Fruit fly (Drosophila melanogaster) whole organism, adult: ENCODE results near the gene Dyro.

Source experiments
- CG11617 ChIP-seq: fragments of 200-800 bp; sonication (Bioruptor generic); optimal IDR thresholded peaks from 2 replicates; lab custom pipeline; 2017; ENCODE audit warnings: mild to moderate bottlenecking, missing biosample characterization, missing genetic modification reagents, missing genetic modification characterization
- CG12768 ChIP-seq: fragments of 200-800 bp; sonication (Bioruptor generic); optimal IDR thresholded peaks from 2 replicates; lab custom pipeline; 2017; ENCODE audit warnings: missing biosample characterization, missing genetic modification characterization, mild to moderate bottlenecking, moderate library complexity, missing genetic modification reagents
- CG14711 ChIP-seq: fragments of 200-800 bp; sonication (Bioruptor generic); optimal IDR thresholded peaks from 2 replicates; lab custom pipeline; 2018; ENCODE audit warnings: missing biosample characterization, mild to moderate bottlenecking, missing genetic modification characterization, moderate library complexity
- CG1620 ChIP-seq: fragments of 200-800 bp; sonication (Bioruptor generic); optimal IDR thresholded peaks from 2 replicates; lab custom pipeline; 2016; ENCODE audit warnings: missing biosample characterization, missing genetic modification characterization
- CG33017 ChIP-seq: fragments of 200-800 bp; sonication (Bioruptor generic); optimal IDR thresholded peaks from 2 replicates; lab custom pipeline; 2018; ENCODE audit warnings: missing biosample characterization, mild to moderate bottlenecking, missing genetic modification characterization, moderate library complexity
- CG5204 ChIP-seq: fragments of 200-800 bp; sonication (Bioruptor generic); optimal IDR thresholded peaks from 2 replicates; lab custom pipeline; 2016; ENCODE audit warnings: missing biosample characterization, missing genetic modification characterization
- CG7045 ChIP-seq: fragments of 200-800 bp; sonication (Bioruptor generic); optimal IDR thresholded peaks from 2 replicates; lab custom pipeline; 2017; ENCODE audit warnings: missing biosample characterization, mild to moderate bottlenecking, missing genetic modification characterization
- CG7101 ChIP-seq: fragments of 200-800 bp; sonication (Bioruptor generic); optimal IDR thresholded peaks from 2 replicates; lab custom pipeline; 2018; ENCODE audit warnings: missing biosample characterization, mild to moderate bottlenecking, missing genetic modification characterization, moderate library complexity
- Clk ChIP-seq: fragments of 200-800 bp; sonication (Bioruptor generic); optimal IDR thresholded peaks from 2 replicates; lab custom pipeline; 2017; ENCODE audit warnings: missing biosample characterization, missing genetic modification characterization
- Crg-1 ChIP-seq: fragments of 200-800 bp; sonication (Bioruptor generic); optimal IDR thresholded peaks from 2 replicates; lab custom pipeline; 2016; ENCODE audit warnings: missing biosample characterization, missing genetic modification characterization
- Hr96 ChIP-seq: fragments of 200-800 bp; sonication (Bioruptor generic); optimal IDR thresholded peaks from 2 replicates; lab custom pipeline; 2016; ENCODE audit warnings: missing biosample characterization, missing genetic modification characterization
- Mnt ChIP-seq: fragments of 200-800 bp; sonication (Bioruptor generic); optimal IDR thresholded peaks from 2 replicates; lab custom pipeline; 2016; ENCODE audit warnings: missing biosample characterization, mild to moderate bottlenecking, missing genetic modification characterization
- bab1 ChIP-seq: fragments of 200-800 bp; sonication (Bioruptor generic); optimal IDR thresholded peaks from 3 replicates; lab custom pipeline; 2019; ENCODE audit warnings: missing biosample characterization, mild to moderate bottlenecking, missing genetic modification characterization, moderate library complexity
- cic ChIP-seq: fragments of 200-800 bp; sonication (Bioruptor generic); optimal IDR thresholded peaks from 2 replicates; lab custom pipeline; 2017; ENCODE audit warnings: missing biosample characterization, mild to moderate bottlenecking, missing genetic modification characterization, moderate library complexity
- cnc ChIP-seq, 2 experiments: fragments of >200 bp; optimal IDR thresholded peaks; 2 replicates each; lab custom pipeline; 2017
- kay ChIP-seq: fragments of 200-800 bp; sonication (Bioruptor generic); peaks from one replicate; lab custom pipeline; 2016; ENCODE audit warnings: missing biosample characterization, missing genetic modification characterization, borderline replicate concordance
- ovo ChIP-seq: fragments of 200-800 bp; sonication (Bioruptor generic); optimal IDR thresholded peaks from 2 replicates; lab custom pipeline; 2016; ENCODE audit warnings: missing biosample characterization, missing genetic modification characterization
- pad ChIP-seq: fragments of 200-800 bp; sonication (Bioruptor generic); optimal IDR thresholded peaks from 3 replicates; lab custom pipeline; 2017; ENCODE audit warnings: missing biosample characterization, missing genetic modification characterization, mild to moderate bottlenecking, moderate library complexity, missing genetic modification reagents
- tj ChIP-seq: fragments of 200-800 bp; sonication (Bioruptor generic); optimal IDR thresholded peaks from 3 replicates; lab custom pipeline; 2017; ENCODE audit warnings: missing biosample characterization, mild to moderate bottlenecking, missing genetic modification characterization, moderate library complexity
- toe ChIP-seq: fragments of 200-800 bp; sonication (Bioruptor generic); optimal IDR thresholded peaks from 2 replicates; lab custom pipeline; 2016; ENCODE audit warnings: missing biosample characterization, missing genetic modification characterization

Dyro gene

dm6 chr3L:11263985-11264384 lies 31.7 kb downstream of the Dyro start:
- peak; percentile 97 for TF ChIP-seq tj (GFP tag; lab: Kevin White, UChicago)
- TF ChIP-seq CG12768 (GFP tag; lab: Kevin White, UChicago) = peak; percentile 61
- TF ChIP-seq Hr96 (GFP tag; lab: Kevin White, UChicago) = no peak
- no peak for TF ChIP-seq CG14711 (tag; lab: Kevin White, UChicago)
- TF ChIP-seq Clk (GFP tag; lab: Kevin White, UChicago) = no peak
- peak; percentile 54 for TF ChIP-seq kay (GFP tag; lab: Kevin White, UChicago)
- TF ChIP-seq CG33017 = peak; percentile 11

dm6 chr3L:11262159-11262558 lies 33.6 kb downstream of the Dyro start:
- TF ChIP-seq CG12768 (GFP tag; lab: Kevin White, UChicago) (no peak), kay (GFP tag; lab: Kevin White, UChicago) (peak; percentile 76), pad (GFP tag; lab: Kevin White, UChicago) (no peak), CG7045 (GFP tag; lab: Kevin White, UChicago) (no peak), Crg-1 (GFP tag; lab: Kevin White, UChicago) (no peak), Hr96 (GFP tag; lab: Kevin White, UChicago) (no peak)

dm6 chr3L:11261456-11262082 lies 34.1 kb downstream of the Dyro start:
- TF ChIP-seq Hr96 (GFP tag; lab: Kevin White, UChicago) = no peak
- peak; percentile 96 for TF ChIP-seq bab1 (GFP tag; lab: Kevin White, UChicago)
- peak; percentile 86 for TF ChIP-seq CG33017
- TF ChIP-seq CG1620 = peak; percentile 18
- TF ChIP-seq Clk (GFP tag; lab: Kevin White, UChicago) = no peak
- TF ChIP-seq cnc (optimal IDR thresholded peaks at IDR 0.05; lab: Kevin White, UChicago) = no peak
- TF ChIP-seq tj (GFP tag; lab: Kevin White, UChicago) = peak; percentile 73
- no peak for TF ChIP-seq CG5204 (GFP tag; lab: Kevin White, UChicago)
- TF ChIP-seq kay (GFP tag; lab: Kevin White, UChicago) = no peak
- TF ChIP-seq Crg-1 (GFP tag; lab: Kevin White, UChicago) = no peak
- peak; percentile 14 for TF ChIP-seq cic (GFP tag; lab: Kevin White, UChicago)
- peak; percentile 74 for TF ChIP-seq pad (GFP tag; lab: Kevin White, UChicago)
- TF ChIP-seq toe (GFP tag; lab: Kevin White, UChicago) = no peak
- peak; percentile 88 for TF ChIP-seq CG7045 (GFP tag; lab: Kevin White, UChicago)
- peak; percentile 89 for TF ChIP-seq CG14711 (tag; lab: Kevin White, UChicago)
- peak; percentile 34 for TF ChIP-seq ovo (GFP tag; lab: Kevin White, UChicago)
- no peak for TF ChIP-seq Mnt
- TF ChIP-seq CG12768 (GFP tag; lab: Kevin White, UChicago) = peak; percentile 41
- TF ChIP-seq CG11617 (GFP tag; lab: Kevin White, UChicago) = peak; percentile 79
- TF ChIP-seq CG7101 (tag; lab: Kevin White, UChicago) = peak; percentile 90

- TF ChIP-seq CG7045 (GFP tag; lab: Kevin White, UChicago) = no peak
- no peak for TF ChIP-seq CG11617 (GFP tag; lab: Kevin White, UChicago)
- TF ChIP-seq cnc (optimal IDR thresholded peaks at IDR 0.05; lab: Kevin White, UChicago) = no peak
- TF ChIP-seq Clk (GFP tag; lab: Kevin White, UChicago) = no peak
- no peak for TF ChIP-seq CG1620
- peak; percentile 67 for TF ChIP-seq CG7101 (tag; lab: Kevin White, UChicago)
- peak; percentile 88 for TF ChIP-seq bab1 (GFP tag; lab: Kevin White, UChicago)
- TF ChIP-seq pad (GFP tag; lab: Kevin White, UChicago) = no peak
- TF ChIP-seq CG14711 (tag; lab: Kevin White, UChicago) = peak; percentile 82
- no peak for TF ChIP-seq CG12768 (GFP tag; lab: Kevin White, UChicago)
- peak; percentile 52 for TF ChIP-seq toe (GFP tag; lab: Kevin White, UChicago)
- TF ChIP-seq tj (GFP tag; lab: Kevin White, UChicago) = peak; percentile 87
- no peak for TF ChIP-seq Mnt
- TF ChIP-seq cic (GFP tag; lab: Kevin White, UChicago) = no peak
- TF ChIP-seq kay (GFP tag; lab: Kevin White, UChicago) = peak; percentile 91
- no peak for TF ChIP-seq Hr96 (GFP tag; lab: Kevin White, UChicago)
- TF ChIP-seq ovo (GFP tag; lab: Kevin White, UChicago) = no peak
- TF ChIP-seq Crg-1 (GFP tag; lab: Kevin White, UChicago) = no peak
Measured at dm6 chr3L:11260737-11261455, 34.8 kb downstream of the Dyro start.

- no peak for TF ChIP-seq CG11617 (GFP tag; lab: Kevin White, UChicago)
- peak; percentile 7 for TF ChIP-seq kay (GFP tag; lab: Kevin White, UChicago)
- peak; percentile 4 for TF ChIP-seq CG7101 (tag; lab: Kevin White, UChicago)
- peak; percentile 11 for TF ChIP-seq Hr96 (GFP tag; lab: Kevin White, UChicago)
Measured at dm6 chr3L:11260275-11260734, 35.4 kb downstream of the Dyro start.

dm6 chr3L:11259759-11260158 lies 36.0 kb downstream of the Dyro start:
- TF ChIP-seq Hr96 (GFP tag; lab: Kevin White, UChicago) (no peak), CG14711 (tag; lab: Kevin White, UChicago) (no peak), CG1620 (no peak), CG33017 (no peak)
